Fruit fly (Drosophila melanogaster): ENCODE measurements around the gene CG32407.

The CG32407 gene

DNA sequence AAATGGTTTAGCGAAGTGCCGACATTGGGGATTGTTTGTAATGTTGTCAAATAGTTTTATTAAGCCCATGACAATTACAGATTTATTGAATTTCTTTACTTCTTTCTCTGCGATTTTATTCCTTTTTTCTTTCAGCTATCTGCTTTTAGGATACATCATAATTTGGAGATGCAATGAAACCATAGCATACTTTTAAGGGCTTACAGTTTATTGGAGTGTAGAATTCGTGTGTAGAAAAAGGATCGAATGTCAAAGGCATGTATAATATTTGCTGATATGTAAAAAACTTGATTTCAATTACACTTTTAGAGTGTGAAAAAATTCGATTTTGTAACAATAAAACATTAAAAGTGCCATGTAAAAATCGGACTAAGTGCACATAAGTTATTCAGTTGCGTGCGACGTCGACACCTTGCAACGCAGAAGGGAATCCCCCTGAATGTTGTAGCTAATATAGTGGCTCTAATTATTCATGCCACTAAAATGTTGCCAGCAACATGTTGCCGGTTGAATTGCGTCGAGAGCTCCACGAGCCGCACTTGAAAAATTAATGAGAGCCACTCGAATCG, 45.1 kb downstream of the CG32407 start:
- TF ChIP-seq ovo (GFP tag; optimal IDR thresholded peaks at IDR 0.05) (no peak), Mnt (GFP tag; optimal IDR thresholded peaks at IDR 0.05) (no peak), CG1620 (GFP tag; optimal IDR thresholded peaks at IDR 0.05) (no peak), CG5204 (GFP tag; optimal IDR thresholded peaks at IDR 0.05) (no peak), kay (GFP tag; ENCODE audit: borderline replicate concordance) (no peak), Clk (GFP tag; optimal IDR thresholded peaks at IDR 0.05) (no peak), pad (GFP tag; optimal IDR thresholded peaks at IDR 0.05) (no peak), CG7045 (GFP tag; optimal IDR thresholded peaks at IDR 0.05) (no peak)

DNA sequence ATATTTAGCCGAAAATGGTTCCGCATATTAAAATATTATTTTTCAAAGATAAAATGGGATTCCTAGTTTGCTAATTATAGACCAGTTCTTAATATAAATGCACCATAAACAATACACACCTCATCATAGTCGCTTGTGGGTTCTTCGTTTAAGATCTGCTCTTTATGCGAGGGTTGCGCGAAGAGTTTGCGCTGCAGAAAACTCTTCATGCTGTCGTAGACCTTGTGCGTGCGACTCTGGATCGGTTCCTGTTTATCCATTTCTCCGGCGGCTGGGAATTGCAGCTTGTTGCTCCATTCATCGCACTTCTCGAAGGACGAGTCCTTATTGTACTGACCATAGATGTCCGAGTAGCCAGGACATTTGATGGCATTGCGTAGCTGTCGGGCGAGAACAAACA, 46.8 kb downstream of the CG32407 start:
- TF ChIP-seq cic (GFP tag; optimal IDR thresholded peaks at IDR 0.05) (no peak), CG11617 (GFP tag; optimal IDR thresholded peaks at IDR 0.05) (no peak), CG5204 (GFP tag; optimal IDR thresholded peaks at IDR 0.05) (no peak), CG33017 (tag; optimal IDR thresholded peaks at IDR 0.05) (no peak), CG14711 (tag; optimal IDR thresholded peaks at IDR 0.05) (no peak), Clk (GFP tag; optimal IDR thresholded peaks at IDR 0.05) (no peak), tj (GFP tag; optimal IDR thresholded peaks at IDR 0.05) (no peak), bab1 (GFP tag; optimal IDR thresholded peaks at IDR 0.05) (no peak), kay (GFP tag; ENCODE audit: borderline replicate concordance) (no peak)

DNA sequence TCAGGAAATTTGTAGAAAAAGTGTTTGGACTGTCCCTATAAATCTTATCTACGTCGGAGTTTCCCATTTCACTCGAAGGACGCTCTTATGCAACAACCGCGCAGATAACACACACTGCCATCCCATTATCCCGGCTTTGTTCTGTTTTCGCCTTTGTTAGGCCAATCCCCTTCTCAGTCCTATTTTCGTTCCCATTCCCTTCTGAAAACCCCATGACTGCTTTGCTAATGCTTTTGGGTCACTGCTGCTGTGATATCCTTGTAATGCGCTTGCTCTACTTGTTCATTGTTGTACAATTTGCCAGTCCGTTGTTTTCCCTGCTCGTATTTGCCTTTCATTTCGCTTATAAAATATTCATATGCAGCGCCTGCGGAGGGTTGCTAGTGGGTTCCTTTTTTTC, 47.3 kb downstream of the CG32407 start:
- TF ChIP-seq CG1620 (GFP tag; optimal IDR thresholded peaks at IDR 0.05) (no peak), CG5204 (GFP tag; optimal IDR thresholded peaks at IDR 0.05) (no peak), CG12768 (GFP tag; optimal IDR thresholded peaks at IDR 0.05) (no peak), pad (GFP tag; optimal IDR thresholded peaks at IDR 0.05) (no peak)

DNA sequence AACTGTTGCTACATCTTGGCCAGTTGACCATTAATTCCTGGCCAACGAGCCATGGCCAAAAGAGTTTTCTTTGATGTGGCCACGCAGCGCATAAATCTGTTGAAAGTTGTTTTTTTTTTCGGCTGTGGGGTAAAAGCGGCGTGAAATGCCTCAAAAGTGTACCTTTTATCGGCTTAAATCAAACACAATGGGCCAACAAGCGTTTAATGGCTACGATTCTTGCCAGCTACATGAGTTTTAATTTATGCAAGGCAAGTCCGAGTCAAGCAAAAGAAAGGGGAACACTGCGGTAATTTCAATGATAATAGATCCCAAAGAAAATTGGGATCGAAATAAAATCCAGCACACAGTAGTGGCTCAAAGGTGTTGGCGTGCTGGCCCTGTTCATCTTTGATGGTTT, 48.3 kb downstream of the CG32407 start:
- TF ChIP-seq Hr96 (GFP tag; optimal IDR thresholded peaks at IDR 0.05) (no peak), CG11617 (GFP tag; optimal IDR thresholded peaks at IDR 0.05) (no peak), bab1 (GFP tag; optimal IDR thresholded peaks at IDR 0.05) (no peak), Crg-1 (GFP tag; optimal IDR thresholded peaks at IDR 0.05) (no peak), tj (GFP tag; optimal IDR thresholded peaks at IDR 0.05) (no peak), pad (GFP tag; optimal IDR thresholded peaks at IDR 0.05) (no peak), CG33017 (tag; optimal IDR thresholded peaks at IDR 0.05) (no peak), CG1620 (GFP tag; optimal IDR thresholded peaks at IDR 0.05) (no peak), cic (GFP tag; optimal IDR thresholded peaks at IDR 0.05) (no peak), Mnt (GFP tag; optimal IDR thresholded peaks at IDR 0.05) (no peak), CG5204 (GFP tag; optimal IDR thresholded peaks at IDR 0.05) (no peak), CG7101 (tag; optimal IDR thresholded peaks at IDR 0.05) (no peak), CG12768 (GFP tag; optimal IDR thresholded peaks at IDR 0.05) (no peak), kay (GFP tag; ENCODE audit: borderline replicate concordance) (no peak), ovo (GFP tag; optimal IDR thresholded peaks at IDR 0.05) (no peak), CG14711 (tag; optimal IDR thresholded peaks at IDR 0.05) (no peak)

DNA sequence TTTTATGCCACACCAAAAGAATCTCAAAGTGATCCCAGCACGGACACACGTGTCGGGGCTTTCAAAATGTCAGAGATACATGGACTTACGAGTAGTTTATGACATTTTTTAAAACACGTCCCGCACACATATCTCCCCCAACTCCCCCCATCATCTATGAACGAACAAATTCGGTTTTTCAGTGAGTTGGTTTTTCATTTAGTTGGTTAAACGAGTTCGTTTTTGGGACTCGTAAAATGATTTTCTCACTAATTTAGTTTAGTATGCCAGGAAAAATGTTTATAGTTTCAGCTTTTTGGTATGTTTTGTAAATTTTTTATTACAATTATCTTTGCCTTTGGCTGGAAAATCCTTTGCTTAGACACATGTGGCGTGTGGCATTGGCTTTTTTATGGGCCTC, 49.6 kb downstream of the CG32407 start:
- TF ChIP-seq tj (GFP tag; optimal IDR thresholded peaks at IDR 0.05) = no peak
- TF ChIP-seq CG5204 (GFP tag; optimal IDR thresholded peaks at IDR 0.05) = no peak
- TF ChIP-seq pad (GFP tag; optimal IDR thresholded peaks at IDR 0.05) = no peak
- no peak for TF ChIP-seq cnc (optimal IDR thresholded peaks at IDR 0.05)
- TF ChIP-seq CG33017 (tag; optimal IDR thresholded peaks at IDR 0.05) = no peak
- TF ChIP-seq CG1620 (GFP tag; optimal IDR thresholded peaks at IDR 0.05) = no peak
- TF ChIP-seq Crg-1 (GFP tag; optimal IDR thresholded peaks at IDR 0.05) = no peak
- TF ChIP-seq CG11617 (GFP tag; optimal IDR thresholded peaks at IDR 0.05) = no peak
- no peak for TF ChIP-seq Clk (GFP tag; optimal IDR thresholded peaks at IDR 0.05)
- TF ChIP-seq bab1 (GFP tag; optimal IDR thresholded peaks at IDR 0.05) = no peak
- TF ChIP-seq Hr96 (GFP tag; optimal IDR thresholded peaks at IDR 0.05) = no peak
- no peak for TF ChIP-seq cic (GFP tag; optimal IDR thresholded peaks at IDR 0.05)
- no peak for TF ChIP-seq ovo (GFP tag; optimal IDR thresholded peaks at IDR 0.05)
- no peak for TF ChIP-seq CG14711 (tag; optimal IDR thresholded peaks at IDR 0.05)
- no peak for TF ChIP-seq CG7101 (tag; optimal IDR thresholded peaks at IDR 0.05)

Measured in whole organism, adult.